Fruit fly (Drosophila melanogaster) whole organism, embryonic: Measurements from ENCODE around the gene dachs.

Source experiments
- Antp ChIP-seq: fragments of 200-800 bp; sonication (Bioruptor generic); optimal IDR thresholded peaks from 3 replicates; lab custom pipeline; 2016; ENCODE audit warnings: missing biosample characterization, missing genetic modification characterization
- BtbVII ChIP-seq: fragments of 200-800 bp; sonication (Bioruptor generic); optimal IDR thresholded peaks from 3 replicates; lab custom pipeline; 2017; ENCODE audit warnings: missing biosample characterization, mild to moderate bottlenecking, missing genetic modification characterization
- CG10267 ChIP-seq: fragments of 200-800 bp; sonication (Bioruptor generic); optimal IDR thresholded peaks from 2 replicates; lab custom pipeline; 2018; ENCODE audit warnings: missing biosample characterization, mild to moderate bottlenecking, missing genetic modification characterization, moderate library complexity
- CG13894 ChIP-seq: fragments of 200-800 bp; sonication (Bioruptor generic); optimal IDR thresholded peaks from 3 replicates; lab custom pipeline; 2018; ENCODE audit warnings: missing biosample characterization, mild to moderate bottlenecking, missing genetic modification characterization, moderate library complexity
- CG14667 ChIP-seq: fragments of 200-800 bp; sonication (Bioruptor generic); IDR thresholded peaks from 2 replicates; pipeline ENCODE4 v1.3.6; 2022; ENCODE audit warnings: missing biosample characterization, missing genetic modification characterization
- CG15514 ChIP-seq: fragments of 200-800 bp; sonication (Bioruptor generic); optimal IDR thresholded peaks from 3 replicates; lab custom pipeline; 2017; ENCODE audit warnings: missing biosample characterization, missing genetic modification characterization, mild to moderate bottlenecking, moderate library complexity, missing genetic modification reagents
- CG15696 ChIP-seq: fragments of 200-800 bp; sonication (Bioruptor generic); optimal IDR thresholded peaks from 2 replicates; lab custom pipeline; 2019; ENCODE audit warnings: missing biosample characterization, mild to moderate bottlenecking, missing genetic modification characterization, moderate library complexity
- CG17612 ChIP-seq: fragments of 200-800 bp; sonication (Bioruptor generic); IDR thresholded peaks from 2 replicates; pipeline ENCODE4 v1.3.6; 2022; ENCODE audit warnings: missing biosample characterization, missing genetic modification characterization
- CG18011 ChIP-seq: fragments of 200-800 bp; sonication (Bioruptor generic); optimal IDR thresholded peaks from 2 replicates; lab custom pipeline; 2017; ENCODE audit warnings: missing biosample characterization, missing genetic modification characterization, mild to moderate bottlenecking, moderate library complexity, missing genotype
- CG18619 ChIP-seq: fragments of 200-800 bp; sonication (Bioruptor generic); optimal IDR thresholded peaks from 3 replicates; lab custom pipeline; 2017; ENCODE audit warnings: missing biosample characterization, mild to moderate bottlenecking, missing genetic modification characterization
- CG2199 ChIP-seq: fragments of 200-800 bp; sonication (Bioruptor generic); IDR thresholded peaks from 3 replicates; pipeline ENCODE4 v1.3.6; 2022; ENCODE audit warnings: missing biosample characterization, missing genetic modification characterization
- CG2678 ChIP-seq: fragments of 200-800 bp; sonication (Bioruptor generic); optimal IDR thresholded peaks from 3 replicates; lab custom pipeline; 2019; ENCODE audit warnings: missing biosample characterization, mild to moderate bottlenecking, missing genetic modification characterization, moderate library complexity
- CG34224 ChIP-seq: fragments of 200-800 bp; sonication (Bioruptor generic); IDR thresholded peaks from 3 replicates; pipeline ENCODE4 v1.3.6; 2022; ENCODE audit warnings: missing biosample characterization, missing genetic modification characterization; ENCODE audit not compliant: partially characterized antibody
- CG8290 ChIP-seq, 3 experiments: fragments of 200-800 bp; sonication (Bioruptor generic); optimal IDR thresholded peaks; 2 replicates each; lab custom pipeline; 2016 to 2019; ENCODE audit warnings: missing biosample characterization in 3 of 3, missing genetic modification characterization in 3 of 3, mild to moderate bottlenecking in 2 of 3, moderate library complexity in 1 of 3
- CG9437 ChIP-seq: fragments of 200-800 bp; sonication (Bioruptor generic); optimal IDR thresholded peaks from 2 replicates; lab custom pipeline; 2018; ENCODE audit warnings: missing biosample characterization, mild to moderate bottlenecking, missing genetic modification characterization
- CkIIα-i1 ChIP-seq: fragments of 200-800 bp; sonication (Bioruptor generic); IDR thresholded peaks from 2 replicates; pipeline ENCODE4 v1.3.6; 2022; ENCODE audit warnings: missing biosample characterization, missing genetic modification characterization
- ERR ChIP-seq: fragments of 200-800 bp; sonication (Bioruptor generic); optimal IDR thresholded peaks from 2 replicates; lab custom pipeline; 2016; ENCODE audit warnings: missing biosample characterization, missing genetic modification characterization
- Eip74EF ChIP-seq, 2 experiments: fragments of 200-800 bp in 1 of 2; fragments of >200 bp in 1 of 2; sonication (Bioruptor generic) in 1 of 2; optimal IDR thresholded peaks; 2 replicates each; lab custom pipeline; 2017 to 2019; ENCODE audit warnings: missing biosample characterization in 2 of 2, missing genetic modification characterization in 2 of 2, mild to moderate bottlenecking in 1 of 2, moderate library complexity in 1 of 2
- Ets65A ChIP-seq: fragments of 200-800 bp; sonication (Bioruptor generic); peaks from one replicate; lab custom pipeline; 2016; ENCODE audit warnings: missing biosample characterization, missing genetic modification characterization
- GATAe ChIP-seq: fragments of 200-800 bp; sonication (Bioruptor generic); conservative IDR thresholded peaks from 2 replicates; pipeline ENCODE4 v1.3.6; 2022; ENCODE audit warnings: missing biosample characterization, missing genetic modification characterization
- HLH4C ChIP-seq: fragments of 200-800 bp; sonication (Bioruptor generic); IDR thresholded peaks from 3 replicates; pipeline ENCODE4 v1.3.6; 2022; ENCODE audit warnings: missing biosample characterization, missing genetic modification characterization; ENCODE audit not compliant: partially characterized antibody
- HLHmδ ChIP-seq: fragments of 200-800 bp; sonication (Bioruptor generic); optimal IDR thresholded peaks from 2 replicates; lab custom pipeline; 2018; ENCODE audit warnings: missing biosample characterization, mild to moderate bottlenecking, missing genetic modification characterization, moderate library complexity
- Hmx ChIP-seq: fragments of 200-800 bp; sonication (Bioruptor generic); optimal IDR thresholded peaks from 2 replicates; lab custom pipeline; 2016; ENCODE audit warnings: missing biosample characterization, missing genetic modification characterization
- Kr ChIP-seq: fragments of 200-800 bp; sonication (Bioruptor generic); optimal IDR thresholded peaks from 2 replicates; lab custom pipeline; 2017; ENCODE audit warnings: missing biosample characterization, mild to moderate bottlenecking, missing genetic modification characterization
- Mad ChIP-seq: fragments of 200-800 bp; sonication (Bioruptor generic); optimal IDR thresholded peaks from 2 replicates; lab custom pipeline; 2016; ENCODE audit warnings: missing biosample characterization, missing genetic modification characterization
- Nf-YA ChIP-seq: fragments of 200-800 bp; sonication (Bioruptor generic); IDR thresholded peaks from 2 replicates; pipeline ENCODE4 v1.3.6; 2022; ENCODE audit warnings: missing biosample characterization, missing genetic modification characterization
- Vsx1 ChIP-seq: fragments of 200-800 bp; sonication (Bioruptor generic); optimal IDR thresholded peaks from 2 replicates; lab custom pipeline; 2017; ENCODE audit warnings: missing biosample characterization, mild to moderate bottlenecking, missing genetic modification characterization, missing genetic modification reagents
- abd-A ChIP-seq: fragments of 200-800 bp; sonication (Bioruptor generic); optimal IDR thresholded peaks from 3 replicates; lab custom pipeline; 2019; ENCODE audit warnings: missing biosample characterization, mild to moderate bottlenecking, missing genetic modification characterization, moderate library complexity
- ac ChIP-seq: fragments of 200-800 bp; sonication (Bioruptor generic); optimal IDR thresholded peaks from 3 replicates; lab custom pipeline; 2017; ENCODE audit warnings: missing biosample characterization, mild to moderate bottlenecking, missing genetic modification characterization
- bcd ChIP-seq: fragments of 200-800 bp; sonication (Bioruptor generic); optimal IDR thresholded peaks from 2 replicates; lab custom pipeline; 2017; ENCODE audit warnings: missing biosample characterization, mild to moderate bottlenecking, missing genetic modification characterization
- caup ChIP-seq: fragments of 200-800 bp; sonication (Bioruptor generic); optimal IDR thresholded peaks from 3 replicates; lab custom pipeline; 2017; ENCODE audit warnings: missing biosample characterization, mild to moderate bottlenecking, missing genetic modification characterization, moderate library complexity; ENCODE audit not compliant: severe bottlenecking
- da ChIP-seq: fragments of 200-800 bp; sonication (Bioruptor generic); optimal IDR thresholded peaks from 2 replicates; lab custom pipeline; 2016; ENCODE audit warnings: missing biosample characterization, missing genetic modification characterization
- dan ChIP-seq: fragments of 200-800 bp; sonication (Bioruptor generic); IDR thresholded peaks from 2 replicates; pipeline ENCODE4 v1.3.6; 2022; ENCODE audit warnings: missing biosample characterization, missing genetic modification characterization
- disco-r ChIP-seq: fragments of 200-800 bp; sonication (Bioruptor generic); optimal IDR thresholded peaks from 2 replicates; lab custom pipeline; 2016; ENCODE audit warnings: missing biosample characterization, missing genetic modification characterization
- dmrt11E ChIP-seq: fragments of 200-800 bp; sonication (Bioruptor generic); optimal IDR thresholded peaks from 3 replicates; lab custom pipeline; 2018; ENCODE audit warnings: missing biosample characterization, mild to moderate bottlenecking, missing genetic modification characterization, moderate library complexity
- fd3F ChIP-seq: fragments of 200-800 bp; sonication (Bioruptor generic); optimal IDR thresholded peaks from 2 replicates; lab custom pipeline; 2018; ENCODE audit warnings: missing biosample characterization, mild to moderate bottlenecking, missing genetic modification characterization, moderate library complexity
- jumu ChIP-seq: fragments of 200-800 bp; sonication (Bioruptor generic); optimal IDR thresholded peaks from 3 replicates; lab custom pipeline; 2016; ENCODE audit warnings: missing biosample characterization, missing genetic modification characterization
- kni ChIP-seq: fragments of 200-800 bp; sonication (Bioruptor generic); optimal IDR thresholded peaks from 3 replicates; lab custom pipeline; 2017; ENCODE audit warnings: mild to moderate bottlenecking, missing biosample characterization, missing genetic modification reagents, missing genetic modification characterization
- maf-S ChIP-seq: fragments of 200-800 bp; sonication (Bioruptor generic); optimal IDR thresholded peaks from 2 replicates; lab custom pipeline; 2016; ENCODE audit warnings: missing biosample characterization, missing genetic modification characterization
- mam ChIP-seq: fragments of 200-800 bp; sonication (Bioruptor generic); optimal IDR thresholded peaks from 3 replicates; lab custom pipeline; 2016; ENCODE audit warnings: missing biosample characterization, missing genetic modification characterization
- nau ChIP-seq: fragments of 200-800 bp; sonication (Bioruptor generic); optimal IDR thresholded peaks from 3 replicates; lab custom pipeline; 2017; ENCODE audit warnings: missing biosample characterization, mild to moderate bottlenecking, missing genetic modification characterization, missing genetic modification reagents
- otp ChIP-seq: fragments of 200-800 bp; sonication (Bioruptor generic); IDR thresholded peaks from 3 replicates; pipeline ENCODE4, ENCODE4 v1.3.6; 2022; ENCODE audit warnings: missing biosample characterization, missing genetic modification characterization
- p53 ChIP-seq: fragments of 200-800 bp; sonication (Bioruptor generic); optimal IDR thresholded peaks from 2 replicates; lab custom pipeline; 2016; ENCODE audit warnings: missing biosample characterization, missing genetic modification characterization
- sim ChIP-seq: fragments of 200-800 bp; sonication (Bioruptor generic); IDR thresholded peaks from 2 replicates; pipeline ENCODE4 v1.3.6; 2022; ENCODE audit warnings: missing biosample characterization, missing genetic modification characterization
- sima ChIP-seq: fragments of 200-800 bp; sonication (Bioruptor generic); optimal IDR thresholded peaks from 2 replicates; lab custom pipeline; 2016; ENCODE audit warnings: missing biosample characterization, missing genetic modification characterization
- sisA ChIP-seq: fragments of 200-800 bp; sonication (Bioruptor generic); IDR thresholded peaks from 2 replicates; pipeline ENCODE4 v1.3.6; 2022; ENCODE audit warnings: missing biosample characterization, missing genetic modification characterization
- stc ChIP-seq: fragments of 200-800 bp; sonication (Bioruptor generic); IDR thresholded peaks from 2 replicates; pipeline ENCODE4 v1.3.6; 2022; ENCODE audit warnings: missing biosample characterization, missing genetic modification characterization
- sug ChIP-seq: fragments of 200-800 bp; optimal IDR thresholded peaks from 2 replicates; lab custom pipeline; 2019; ENCODE audit warnings: missing biosample characterization, mild to moderate bottlenecking, missing genetic modification characterization, moderate library complexity
- twi ChIP-seq: fragments of 200-800 bp; optimal IDR thresholded peaks from 2 replicates; lab custom pipeline; 2019; ENCODE audit warnings: missing biosample characterization, mild to moderate bottlenecking, missing genetic modification characterization, moderate library complexity
- tx ChIP-seq: fragments of 200-800 bp; sonication (Bioruptor generic); optimal IDR thresholded peaks from 2 replicates; lab custom pipeline; 2016; ENCODE audit warnings: missing biosample characterization, missing genetic modification characterization
- vnd ChIP-seq: fragments of 200-800 bp; sonication (Bioruptor generic); IDR thresholded peaks from 3 replicates; pipeline ENCODE4 v1.3.6; 2022; ENCODE audit warnings: missing biosample characterization, missing genetic modification characterization; ENCODE audit not compliant: partially characterized antibody

The dachs gene

dm6 chr2L:8437176-8437575, 29.4 kb upstream of the dachs start, which contains the start of the genes D12 and Chrac-14 (continued):
- TF ChIP-seq CG15696 (tag; lab: Kevin White, UChicago) (no peak), CG15514 (GFP tag; lab: Kevin White, UChicago) (peak; percentile 42), Nf-YA (GFP tag; lab: Robert Waterston, UW) (no peak), Vsx1 (GFP tag; lab: Kevin White, UChicago) (no peak), tx (GFP tag; lab: Kevin White, UChicago) (no peak), Kr (GFP tag; lab: Kevin White, UChicago) (no peak), maf-S (GFP tag; lab: Kevin White, UChicago) (peak; percentile 32), Eip74EF (GFP tag; optimal IDR thresholded peaks at IDR 0.05; lab: Kevin White, UChicago) (no peak), CG10267 (peak; percentile 93), Antp (peak; percentile 56), sim (GFP tag; lab: Robert Waterston, UW) (no peak), CG2678 (tag; lab: Kevin White, UChicago) (no peak), sug (tag; lab: Kevin White, UChicago) (no peak), sima (GFP tag; lab: Kevin White, UChicago) (no peak), kni (GFP tag; lab: Kevin White, UChicago) (no peak), CG17612 (GFP tag; lab: Robert Waterston, UW) (no peak), dan (GFP tag; lab: Robert Waterston, UW) (no peak), nau (GFP tag; lab: Kevin White, UChicago) (no peak), jumu (GFP tag; lab: Kevin White, UChicago) (peak; percentile 36), bcd (no peak), HLH4C (GFP tag; lab: Robert Waterston, UW) (no peak), p53 (GFP tag; lab: Kevin White, UChicago) (no peak), HLHmδ (GFP tag; lab: Kevin White, UChicago) (no peak), mam (GFP tag; lab: Kevin White, UChicago) (peak; percentile 37), Ets65A (GFP tag; lab: Kevin White, UChicago) (no peak), CkIIα-i1 (GFP tag; lab: Robert Waterston, UW) (no peak), vnd (GFP tag; lab: Robert Waterston, UW) (no peak), CG13894 (tag; lab: Kevin White, UChicago) (no peak), CG18619 (no peak), CG34224 (no peak), BtbVII (GFP tag; lab: Kevin White, UChicago) (no peak), sisA (GFP tag; lab: Robert Waterston, UW) (peak; percentile 13; the same call in 1 of the 2 replicates), CG9437 (GFP tag; lab: Kevin White, UChicago) (no peak), disco-r (GFP tag; lab: Kevin White, UChicago) (no peak), fd3F (no peak), ERR (GFP tag; lab: Kevin White, UChicago) (no peak), otp (GFP tag; lab: Robert Waterston, UW) (no peak), abd-A (tag; lab: Kevin White, UChicago) (no peak), dmrt11E (no peak), CG8290 (GFP tag; optimal IDR thresholded peaks at IDR 0.05; lab: Kevin White, UChicago) (no peak), CG8290 (tag; optimal IDR thresholded peaks at IDR 0.05; lab: Kevin White, UChicago) (no peak), ac (no peak), CG14667 (GFP tag; lab: Robert Waterston, UW) (no peak), da (GFP tag; lab: Kevin White, UChicago) (no peak), CG2199 (no peak), caup (GFP tag; lab: Kevin White, UChicago) (no peak), Mad (GFP tag; lab: Kevin White, UChicago) (no peak), twi (tag; lab: Kevin White, UChicago) (no peak), CG18011 (GFP tag; lab: Kevin White, UChicago) (no peak), Hmx (GFP tag; lab: Kevin White, UChicago) (no peak), GATAe (GFP tag; lab: Robert Waterston, UW) (no peak), stc (GFP tag; lab: Robert Waterston, UW) (no peak)
